Worm (Caenorhabditis elegans) whole organism, late embryonic: Measurements from ENCODE around the gene clec-78.

Source experiments
- ama-1 ChIP-seq: fragments of 150-350 bp; optimal IDR thresholded peaks from 2 replicates; lab custom pipeline; 2014
- ceh-22 ChIP-seq: sonication (generic microtip); optimal IDR thresholded peaks from 2 replicates; lab custom pipeline; 2017; ENCODE audit warnings: missing biosample characterization, missing genetic modification characterization
- pag-3 ChIP-seq: sonication (generic microtip); optimal IDR thresholded peaks from 2 replicates; lab custom pipeline; 2016; ENCODE audit warnings: missing compliant biosample characterization, missing genetic modification characterization, borderline replicate concordance
- pha-4 ChIP-seq: fragments of 150-350 bp; optimal IDR thresholded peaks from 2 replicates; lab custom pipeline; 2018; ENCODE audit warnings: missing biosample characterization, missing genetic modification reagents, missing genetic modification characterization
- pqm-1 ChIP-seq: sonication (generic microtip); optimal IDR thresholded peaks from 2 replicates; lab custom pipeline; 2016; ENCODE audit warnings: missing genetic modification characterization, missing compliant biosample characterization

ce11 chrIV:4016723-4017122, 27.8 kb downstream of the clec-78 start:
- TF ChIP-seq pha-4 (tag; lab: Kevin White, UChicago) (no peak), pqm-1 (tag; lab: Kevin White, UChicago) (no peak), ama-1 (no peak), pag-3 (no peak), ceh-22 (tag; lab: Kevin White, UChicago) (no peak)
